Worm (Caenorhabditis elegans): ENCODE results near the gene Y43F8C.11.
A peak's percentile ranks its signal among the peaks of the same experiment; 100 is the strongest.

DNA sequence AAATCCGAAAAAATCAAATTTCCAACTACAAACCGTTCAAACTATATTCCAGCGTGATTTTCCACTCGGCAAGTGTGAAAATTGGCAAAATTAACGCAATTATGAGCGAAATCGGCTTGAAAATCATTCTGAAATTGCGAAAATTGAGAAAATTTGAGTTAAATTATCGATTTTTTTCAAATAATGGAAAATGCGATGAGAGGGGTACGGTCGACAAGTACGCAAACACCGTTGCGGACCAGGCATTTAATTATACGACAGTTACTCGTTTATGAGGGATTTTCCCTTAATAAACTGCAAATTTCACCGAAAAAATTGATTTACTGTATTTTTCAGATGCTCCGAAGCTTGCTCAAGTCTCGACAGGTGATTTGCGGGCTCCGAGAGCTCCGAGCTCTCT is 26.2 kb upstream of the Y43F8C.11 start, which contains the start of the genes Y43F8C.7 and mrps-28:
- TF ChIP-seq B0261.1 (tag; optimal IDR thresholded peaks at IDR 0.05) (no peak), snpc-4 (GFP tag; optimal IDR thresholded peaks at IDR 0.05) (no peak), snpc-4 (tag; optimal IDR thresholded peaks at IDR 0.05) (peak in 1 of 4 experiments; percentile 31), efl-1 (GFP tag; optimal IDR thresholded peaks at IDR 0.05) (no peak), mel-28 (tag; optimal IDR thresholded peaks at IDR 0.05; ENCODE audit: borderline replicate concordance) (no peak)
